Fruit fly (Drosophila melanogaster) whole organism, embryonic: ENCODE measurements around the gene Pka-C3.

Experiments used
- Atf3 ChIP-seq: fragments of 200-800 bp; sonication (Bioruptor generic); optimal IDR thresholded peaks from 3 replicates; lab custom pipeline; 2016; ENCODE audit warnings: missing biosample characterization, missing genetic modification characterization
- Bdp1 ChIP-seq: fragments of 200-800 bp; sonication (Bioruptor generic); optimal IDR thresholded peaks from 3 replicates; lab custom pipeline; 2016; ENCODE audit warnings: missing biosample characterization, missing genetic modification characterization
- CG10209 ChIP-seq: fragments of 200-800 bp; sonication (Bioruptor generic); optimal IDR thresholded peaks from 3 replicates; lab custom pipeline; 2017; ENCODE audit warnings: missing biosample characterization, mild to moderate bottlenecking, missing genetic modification characterization, missing genetic modification reagents
- CG10267 ChIP-seq: fragments of 200-800 bp; sonication (Bioruptor generic); optimal IDR thresholded peaks from 2 replicates; lab custom pipeline; 2018; ENCODE audit warnings: missing biosample characterization, mild to moderate bottlenecking, missing genetic modification characterization, moderate library complexity
- CG10979 ChIP-seq: fragments of 200-800 bp; sonication (Bioruptor generic); optimal IDR thresholded peaks from 2 replicates; lab custom pipeline; 2018; ENCODE audit warnings: missing biosample characterization, mild to moderate bottlenecking, missing genetic modification characterization, moderate library complexity
- CG11695 ChIP-seq: fragments of 200-800 bp; sonication (Bioruptor generic); IDR thresholded peaks from 3 replicates; pipeline ENCODE4 v1.3.6; 2022; ENCODE audit warnings: missing biosample characterization, missing genetic modification characterization
- CG11723 ChIP-seq: fragments of 200-800 bp; sonication (Bioruptor generic); optimal IDR thresholded peaks from 2 replicates; lab custom pipeline; 2017; ENCODE audit warnings: missing biosample characterization, mild to moderate bottlenecking, missing genetic modification characterization
- CG13287 ChIP-seq: fragments of 200-800 bp; sonication (Bioruptor generic); IDR thresholded peaks from 2 replicates; pipeline ENCODE4 v1.3.6; 2022; ENCODE audit warnings: missing biosample characterization, missing genetic modification characterization; ENCODE audit not compliant: partially characterized antibody
- CG13775 ChIP-seq: fragments of 200-800 bp; sonication (Bioruptor generic); optimal IDR thresholded peaks from 3 replicates; lab custom pipeline; 2017; ENCODE audit warnings: missing biosample characterization, mild to moderate bottlenecking, missing genetic modification characterization
- CG15514 ChIP-seq: fragments of 200-800 bp; sonication (Bioruptor generic); optimal IDR thresholded peaks from 3 replicates; lab custom pipeline; 2017; ENCODE audit warnings: missing biosample characterization, missing genetic modification characterization, mild to moderate bottlenecking, moderate library complexity, missing genetic modification reagents
- CG1792 ChIP-seq: fragments of 200-800 bp; sonication (Bioruptor generic); optimal IDR thresholded peaks from 2 replicates; lab custom pipeline; 2016; ENCODE audit warnings: missing biosample characterization, missing genetic modification characterization
- CG2116 ChIP-seq: fragments of 200-800 bp; sonication (Bioruptor generic); optimal IDR thresholded peaks from 3 replicates; lab custom pipeline; 2018; ENCODE audit warnings: missing biosample characterization, mild to moderate bottlenecking, missing genetic modification characterization
- CG2202 ChIP-seq: fragments of 200-800 bp; sonication (Bioruptor generic); optimal IDR thresholded peaks from 2 replicates; lab custom pipeline; 2018; ENCODE audit warnings: missing biosample characterization, mild to moderate bottlenecking, missing genetic modification characterization
- CG2889 ChIP-seq: fragments of 200-800 bp; sonication (Bioruptor generic); IDR thresholded peaks from 3 replicates; pipeline ENCODE4 v1.3.6; 2022; ENCODE audit warnings: missing biosample characterization, missing genetic modification characterization
- CG34422 ChIP-seq: fragments of 200-800 bp; sonication (Bioruptor generic); IDR thresholded peaks from 3 replicates; pipeline ENCODE4 v1.3.6; 2022; ENCODE audit warnings: missing biosample characterization, missing genetic modification characterization
- CG4328 ChIP-seq: fragments of 200-800 bp; sonication (Bioruptor generic); optimal IDR thresholded peaks from 3 replicates; lab custom pipeline; 2017; ENCODE audit warnings: missing biosample characterization, missing genetic modification reagents, missing genetic modification characterization
- CG5953 ChIP-seq: fragments of 200-800 bp; sonication (Bioruptor generic); IDR thresholded peaks from 2 replicates; pipeline ENCODE4 v1.3.6; 2022; ENCODE audit warnings: missing biosample characterization, missing genetic modification characterization
- CG7357 ChIP-seq: fragments of 200-800 bp; sonication (Bioruptor generic); IDR thresholded peaks from 3 replicates; pipeline ENCODE4 v1.3.6; 2022; ENCODE audit warnings: missing biosample characterization, missing genetic modification characterization
- CG7556 ChIP-seq: fragments of 200-800 bp; sonication (Bioruptor generic); optimal IDR thresholded peaks from 2 replicates; lab custom pipeline; 2017; ENCODE audit warnings: missing biosample characterization, mild to moderate bottlenecking, missing genetic modification characterization
- CG8281 ChIP-seq: fragments of 200-800 bp; sonication (Bioruptor generic); optimal IDR thresholded peaks from 2 replicates; lab custom pipeline; 2018; ENCODE audit warnings: missing biosample characterization, mild to moderate bottlenecking, missing genetic modification characterization, moderate library complexity
- CG8944 ChIP-seq: fragments of 200-800 bp; sonication (Bioruptor generic); optimal IDR thresholded peaks from 3 replicates; lab custom pipeline; 2016; ENCODE audit warnings: missing biosample characterization, missing genetic modification characterization
- D19A ChIP-seq: fragments of 200-800 bp; optimal IDR thresholded peaks from 3 replicates; lab custom pipeline; 2019; ENCODE audit warnings: missing biosample characterization, mild to moderate bottlenecking, missing genetic modification characterization, moderate library complexity
- Dbx ChIP-seq: fragments of 200-800 bp; sonication (Bioruptor generic); IDR thresholded peaks from 3 replicates; pipeline ENCODE4 v1.3.6; 2022; ENCODE audit warnings: missing biosample characterization, missing genetic modification characterization
- Deaf1 ChIP-seq: fragments of 200-800 bp; optimal IDR thresholded peaks from 3 replicates; lab custom pipeline; 2019; ENCODE audit warnings: missing biosample characterization, mild to moderate bottlenecking, missing genetic modification characterization, moderate library complexity
- Elba2 ChIP-seq: fragments of 200-800 bp; sonication (Bioruptor generic); optimal IDR thresholded peaks from 3 replicates; lab custom pipeline; 2016; ENCODE audit warnings: missing biosample characterization, missing genetic modification characterization
- Fer2 ChIP-seq: fragments of 200-800 bp; sonication (Bioruptor generic); optimal IDR thresholded peaks from 2 replicates; lab custom pipeline; 2018; ENCODE audit warnings: missing biosample characterization, mild to moderate bottlenecking, missing genetic modification characterization, moderate library complexity
- HHEX ChIP-seq: fragments of 200-800 bp; sonication (Bioruptor generic); optimal IDR thresholded peaks from 3 replicates; lab custom pipeline; 2017; ENCODE audit warnings: missing biosample characterization, mild to moderate bottlenecking, missing genetic modification characterization, missing genetic modification reagents
- Meics ChIP-seq: fragments of 200-800 bp; sonication (Bioruptor generic); optimal IDR thresholded peaks from 2 replicates; lab custom pipeline; 2017; ENCODE audit warnings: missing biosample characterization, mild to moderate bottlenecking, missing genetic modification characterization
- Myb ChIP-seq: fragments of 200-800 bp; sonication (Bioruptor generic); optimal IDR thresholded peaks from 2 replicates; lab custom pipeline; 2016; ENCODE audit warnings: missing biosample characterization, missing genetic modification characterization
- NC2α ChIP-seq: fragments of 200-800 bp; sonication (Bioruptor generic); optimal IDR thresholded peaks from 2 replicates; lab custom pipeline; 2016; ENCODE audit warnings: missing biosample characterization, missing genetic modification characterization
- Nf-YB ChIP-seq: fragments of 200-800 bp; sonication (Bioruptor generic); optimal IDR thresholded peaks from 3 replicates; lab custom pipeline; 2019; ENCODE audit warnings: missing biosample characterization, mild to moderate bottlenecking, missing genetic modification characterization, moderate library complexity
- Nf-YC ChIP-seq: fragments of 200-800 bp; optimal IDR thresholded peaks from 3 replicates; lab custom pipeline; 2019; ENCODE audit warnings: missing biosample characterization, mild to moderate bottlenecking, missing genetic modification characterization, moderate library complexity
- Sry-δ ChIP-seq: fragments of 200-800 bp; sonication (Bioruptor generic); optimal IDR thresholded peaks from 2 replicates; lab custom pipeline; 2016; ENCODE audit warnings: missing biosample characterization, missing genetic modification characterization
- amos ChIP-seq: fragments of 200-800 bp; sonication (Bioruptor generic); IDR thresholded peaks from 2 replicates; pipeline ENCODE4 v1.3.6; 2022; ENCODE audit warnings: missing biosample characterization, missing genetic modification characterization; ENCODE audit not compliant: partially characterized antibody
- ap ChIP-seq: fragments of 200-800 bp; sonication (Bioruptor generic); IDR thresholded peaks from 2 replicates; pipeline ENCODE4 v1.3.6; 2022; ENCODE audit warnings: missing biosample characterization, missing genetic modification characterization
- dan ChIP-seq: fragments of 200-800 bp; sonication (Bioruptor generic); IDR thresholded peaks from 2 replicates; pipeline ENCODE4 v1.3.6; 2022; ENCODE audit warnings: missing biosample characterization, missing genetic modification characterization
- fd64A ChIP-seq: fragments of 200-800 bp; sonication (Bioruptor generic); optimal IDR thresholded peaks from 3 replicates; lab custom pipeline; 2018; ENCODE audit warnings: missing biosample characterization, mild to moderate bottlenecking, missing genetic modification characterization
- hkb ChIP-seq, 2 experiments: fragments of 200-800 bp in 1 of 2; fragments of >200 bp in 1 of 2; sonication (Bioruptor generic) in 1 of 2; IDR thresholded peaks in 1 of 2; optimal IDR thresholded peaks in 1 of 2; 2 replicates each; pipeline versions ENCODE4 v1.3.6 to Lab custom; 2017 to 2022; ENCODE audit warnings: missing biosample characterization in 1 of 2, missing genetic modification characterization in 1 of 2
- insv ChIP-seq, 2 experiments: fragments of 200-800 bp; sonication (Bioruptor generic); optimal IDR thresholded peaks; 3 replicates each; lab custom pipeline; 2016 to 2018; ENCODE audit warnings: missing biosample characterization in 2 of 2, missing genetic modification characterization in 2 of 2
- jigr1 ChIP-seq: fragments of 200-800 bp; sonication (Bioruptor generic); IDR thresholded peaks from 3 replicates; pipeline ENCODE4 v1.3.6; 2022; ENCODE audit warnings: missing biosample characterization, missing genetic modification characterization
- kay ChIP-seq: fragments of 200-800 bp; sonication (Bioruptor generic); optimal IDR thresholded peaks from 2 replicates; lab custom pipeline; 2016; ENCODE audit warnings: missing biosample characterization, missing genetic modification characterization
- mld ChIP-seq: fragments of 200-800 bp; sonication (Bioruptor generic); IDR thresholded peaks from 3 replicates; pipeline ENCODE4 v1.3.6; 2022; ENCODE audit warnings: missing biosample characterization, missing genetic modification characterization; ENCODE audit not compliant: partially characterized antibody
- nerfin-1 ChIP-seq: fragments of 200-800 bp; sonication (Bioruptor generic); optimal IDR thresholded peaks from 3 replicates; lab custom pipeline; 2019; ENCODE audit warnings: missing biosample characterization, mild to moderate bottlenecking, missing genetic modification characterization, moderate library complexity
- nerfin-2 ChIP-seq: fragments of 200-800 bp; sonication (Bioruptor generic); IDR thresholded peaks from 2 replicates; pipeline ENCODE4 v1.3.6; 2022; ENCODE audit warnings: missing biosample characterization, missing genetic modification characterization; ENCODE audit not compliant: partially characterized antibody
- nom ChIP-seq: fragments of 200-800 bp; sonication (Bioruptor generic); optimal IDR thresholded peaks from 2 replicates; lab custom pipeline; 2017; ENCODE audit warnings: missing biosample characterization, missing genetic modification characterization, mild to moderate bottlenecking, moderate library complexity, missing genetic modification reagents
- oc ChIP-seq: fragments of 200-800 bp; sonication (Bioruptor generic); optimal IDR thresholded peaks from 2 replicates; lab custom pipeline; 2018; ENCODE audit warnings: missing biosample characterization, mild to moderate bottlenecking, missing genetic modification characterization, moderate library complexity
- pros ChIP-seq: fragments of 200-800 bp; sonication (Bioruptor generic); optimal IDR thresholded peaks from 3 replicates; lab custom pipeline; 2019; ENCODE audit warnings: missing biosample characterization, mild to moderate bottlenecking, missing genetic modification characterization, moderate library complexity
- repo ChIP-seq: fragments of 200-800 bp; sonication (Bioruptor generic); optimal IDR thresholded peaks from 2 replicates; lab custom pipeline; 2016; ENCODE audit warnings: missing biosample characterization, missing genetic modification characterization
- trh ChIP-seq: fragments of 200-800 bp; sonication (Bioruptor generic); optimal IDR thresholded peaks from 2 replicates; lab custom pipeline; 2016; ENCODE audit warnings: missing biosample characterization, missing genetic modification characterization
- wor ChIP-seq: fragments of 200-800 bp; sonication (Bioruptor generic); IDR thresholded peaks from 2 replicates; pipeline ENCODE4 v1.3.6; 2022; ENCODE audit warnings: missing biosample characterization, missing genetic modification characterization

Gene Pka-C3

dm6 chr3L:15988039-15988546 is 33.5 kb upstream of the Pka-C3 start, which contains the start of gene Hip14 (continued):
- TF ChIP-seq CG10209 (GFP tag; lab: Kevin White, UChicago) (no peak), CG4328 (GFP tag; lab: Kevin White, UChicago) (no peak), CG15514 (GFP tag; lab: Kevin White, UChicago) (peak; percentile 31), D19A (tag; lab: Kevin White, UChicago) (no peak), mld (GFP tag; lab: Robert Waterston, UW) (no peak), nom (GFP tag; lab: Kevin White, UChicago) (peak; percentile 57), HHEX (GFP tag; lab: Kevin White, UChicago) (no peak), CG10979 (tag; lab: Kevin White, UChicago) (no peak), fd64A (GFP tag; lab: Kevin White, UChicago) (no peak), repo (no peak), Fer2 (tag; lab: Kevin White, UChicago) (no peak), Meics (GFP tag; lab: Kevin White, UChicago) (no peak), insv (GFP tag; optimal IDR thresholded peaks at IDR 0.05; lab: Kevin White, UChicago) (no peak), CG11723 (GFP tag; lab: Kevin White, UChicago) (no peak), trh (GFP tag; lab: Kevin White, UChicago) (no peak), CG8944 (GFP tag; lab: Kevin White, UChicago) (no peak), Sry-δ (GFP tag; lab: Kevin White, UChicago) (no peak), dan (no peak), nerfin-1 (tag; lab: Kevin White, UChicago) (peak; percentile 80), jigr1 (GFP tag; lab: Robert Waterston, UW) (no peak), CG11695 (GFP tag; lab: Robert Waterston, UW) (no peak), pros (no peak), Myb (GFP tag; lab: Kevin White, UChicago) (no peak), wor (GFP tag; lab: Robert Waterston, UW) (no peak), nerfin-2 (no peak), oc (no peak), Nf-YB (GFP tag; lab: Kevin White, UChicago) (no peak), CG2202 (no peak), CG7357 (GFP tag; lab: Robert Waterston, UW) (no peak), Elba2 (GFP tag; lab: Kevin White, UChicago) (peak; percentile 7), CG13287 (GFP tag; lab: Robert Waterston, UW) (peak; percentile 40; the same call in 1 of the 2 replicates), Atf3 (no peak), hkb (optimal IDR thresholded peaks at IDR 0.05; lab: Kevin White, UChicago) (no peak), hkb (GFP tag; IDR thresholded peaks at IDR 0.05; lab: Robert Waterston, UW) (no peak), amos (GFP tag; lab: Robert Waterston, UW) (no peak), ap (GFP tag; lab: Robert Waterston, UW) (no peak), CG34422 (GFP tag; lab: Robert Waterston, UW) (peak; percentile 78; the same call in 2 of the 3 replicates), Dbx (GFP tag; lab: Robert Waterston, UW) (no peak), NC2α (GFP tag; lab: Kevin White, UChicago) (no peak), Deaf1 (tag; lab: Kevin White, UChicago) (no peak), Nf-YC (tag; lab: Kevin White, UChicago) (no peak), CG8281 (tag; lab: Kevin White, UChicago) (no peak), CG2116 (GFP tag; lab: Kevin White, UChicago) (peak; percentile 52), CG2889 (no peak), CG10267 (tag; lab: Kevin White, UChicago) (peak; percentile 94), CG13775 (GFP tag; lab: Kevin White, UChicago) (peak; percentile 16), CG1792 (no peak), Bdp1 (GFP tag; lab: Kevin White, UChicago) (no peak), CG7556 (GFP tag; lab: Kevin White, UChicago) (peak; percentile 23), kay (GFP tag; lab: Kevin White, UChicago) (no peak), CG5953 (GFP tag; lab: Robert Waterston, UW) (no peak)
